Worm (Caenorhabditis elegans) whole organism, L1 larva: ENCODE measurements around the gene acdh-11.
A peak's percentile ranks its signal among the peaks of the same experiment; 100 is the strongest.

Source experiments
- C16A3.4 ChIP-seq: fragments of 150-350 bp; optimal IDR thresholded peaks from 2 replicates; lab custom pipeline; 2014; ENCODE audit warnings: missing biosample characterization, missing genetic modification characterization
- Y116A8C.19 ChIP-seq: sonication (generic microtip); optimal IDR thresholded peaks from 2 replicates; lab custom pipeline; 2016; ENCODE audit warnings: missing compliant biosample characterization, missing genetic modification characterization, borderline replicate concordance
- aha-1 ChIP-seq: fragments of 150-350 bp; optimal IDR thresholded peaks from 2 replicates; lab custom pipeline; 2014; ENCODE audit warnings: missing biosample characterization, missing genetic modification characterization
- alr-1 ChIP-seq: fragments of 200-800 bp; sonication (Bioruptor generic); optimal IDR thresholded peaks from 2 replicates; lab custom pipeline; 2018; ENCODE audit warnings: borderline replicate concordance, mild to moderate bottlenecking, missing genetic modification characterization, missing compliant biosample characterization
- ceh-8 ChIP-seq: fragments of 200-800 bp; sonication (Bioruptor generic); optimal IDR thresholded peaks from 2 replicates; lab custom pipeline; 2018; ENCODE audit warnings: mild to moderate bottlenecking, missing genetic modification characterization, moderate library complexity, missing compliant biosample characterization
- ceh-82 ChIP-seq, 3 experiments: fragments of 150-350 bp in 1 of 3; sonication (generic microtip) in 2 of 3; optimal IDR thresholded peaks; 2 replicates each; lab custom pipeline; 2014 to 2017; ENCODE audit warnings: missing biosample characterization in 3 of 3, missing genetic modification characterization in 3 of 3
- ceh-88 ChIP-seq: fragments of 200-800 bp; sonication (Bioruptor generic); IDR thresholded peaks from 2 replicates; pipeline ENCODE4 v1.3.6; 2022; ENCODE audit warnings: missing genetic modification characterization, missing compliant biosample characterization
- ceh-90 ChIP-seq: sonication (generic microtip); optimal IDR thresholded peaks from 2 replicates; lab custom pipeline; 2016; ENCODE audit warnings: missing genetic modification characterization, missing compliant biosample characterization
- dsc-1 ChIP-seq: sonication (generic microtip); optimal IDR thresholded peaks from 2 replicates; lab custom pipeline; 2016; ENCODE audit warnings: mild to moderate bottlenecking, missing genetic modification characterization, missing compliant biosample characterization
- efl-1 ChIP-seq, 4 experiments: fragments of 150-350 bp; optimal IDR thresholded peaks in 3 of 4; peaks in 1 of 4; 1 replicate in 1 of 4; 2 replicates in 3 of 4; lab custom pipeline; 2014; ENCODE audit warnings: missing biosample characterization in 2 of 4, missing genetic modification characterization in 2 of 4, missing genetic modification reagents in 2 of 4
- egl-13 ChIP-seq: sonication (generic microtip); optimal IDR thresholded peaks from 2 replicates; lab custom pipeline; 2016; ENCODE audit warnings: missing genotype, missing genetic modification reagents, missing genetic modification characterization, missing compliant biosample characterization
- egl-27 ChIP-seq, 2 experiments: fragments of 150-350 bp in 1 of 2; sonication (generic microtip); optimal IDR thresholded peaks; 3 replicates each; lab custom pipeline; 2017 to 2018; ENCODE audit warnings: missing biosample characterization in 2 of 2, missing genetic modification characterization in 2 of 2, missing genetic modification reagents in 2 of 2
- elt-2 ChIP-seq: sonication (generic microtip); optimal IDR thresholded peaks from 2 replicates; lab custom pipeline; 2016; ENCODE audit warnings: missing genetic modification characterization, mild to moderate bottlenecking, inconsistent platforms, missing compliant biosample characterization, missing genetic modification reagents
- elt-3 ChIP-seq, 6 experiments: fragments of 150-350 bp in 1 of 6; sonication (generic microtip); optimal IDR thresholded peaks; 2 replicates each; lab custom pipeline; 2017 to 2018; ENCODE audit warnings: missing biosample characterization in 6 of 6, missing genetic modification characterization in 6 of 6, inconsistent platforms in 1 of 6
- fkh-4 ChIP-seq: sonication (generic microtip); optimal IDR thresholded peaks from 2 replicates; lab custom pipeline; 2016; ENCODE audit warnings: missing compliant biosample characterization, missing genetic modification characterization, borderline replicate concordance
- fkh-8 ChIP-seq: sonication (generic microtip); optimal IDR thresholded peaks from 2 replicates; lab custom pipeline; 2016; ENCODE audit warnings: mild to moderate bottlenecking, missing genetic modification characterization, missing compliant biosample characterization
- jun-1 ChIP-seq: fragments of 150-350 bp; optimal IDR thresholded peaks from 2 replicates; lab custom pipeline; 2014; ENCODE audit warnings: missing biosample characterization, missing genetic modification reagents, missing genetic modification characterization
- mdl-1 ChIP-seq, 2 experiments: fragments of 150-350 bp; optimal IDR thresholded peaks; 2 replicates each; lab custom pipeline; 2014 to 2017; ENCODE audit warnings: missing biosample characterization in 2 of 2, missing genetic modification characterization in 2 of 2, inconsistent platforms in 1 of 2
- nhr-12 ChIP-seq: sonication (generic microtip); optimal IDR thresholded peaks from 2 replicates; lab custom pipeline; 2017; ENCODE audit warnings: missing biosample characterization, missing genetic modification characterization
- nhr-19 ChIP-seq: fragments of 200-800 bp; sonication (Bioruptor generic); conservative IDR thresholded peaks from 2 replicates; pipeline ENCODE4 v1.3.6; 2022; ENCODE audit warnings: missing genetic modification characterization, missing compliant biosample characterization
- nhr-237 ChIP-seq: fragments of 150-350 bp; optimal IDR thresholded peaks from 2 replicates; lab custom pipeline; 2014; ENCODE audit warnings: missing biosample characterization, missing genetic modification characterization
- nhr-28 ChIP-seq: fragments of 150-350 bp; optimal IDR thresholded peaks from 2 replicates; lab custom pipeline; 2014; ENCODE audit warnings: missing biosample characterization, missing genetic modification characterization
- nhr-47 ChIP-seq: sonication (generic microtip); optimal IDR thresholded peaks from 2 replicates; lab custom pipeline; 2016; ENCODE audit warnings: mild to moderate bottlenecking, missing genetic modification characterization, moderate library complexity, missing compliant biosample characterization
- nhr-71 ChIP-seq: sonication (generic microtip); optimal IDR thresholded peaks from 2 replicates; lab custom pipeline; 2016; ENCODE audit warnings: mild to moderate bottlenecking, missing genetic modification characterization, moderate library complexity, missing compliant biosample characterization
- nhr-85 ChIP-seq: sonication (generic microtip); peaks from one replicate; lab custom pipeline; 2016; ENCODE audit warnings: missing genetic modification characterization, inconsistent platforms, missing compliant biosample characterization
- nhr-90 ChIP-seq: sonication (generic microtip); optimal IDR thresholded peaks from 2 replicates; lab custom pipeline; 2016; ENCODE audit warnings: mild to moderate bottlenecking, missing genetic modification characterization, missing compliant biosample characterization; ENCODE audit not compliant: poor library complexity
- pag-3 ChIP-seq: sonication (generic microtip); optimal IDR thresholded peaks from 2 replicates; lab custom pipeline; 2017; ENCODE audit warnings: missing genetic modification characterization, mild to moderate bottlenecking, missing compliant biosample characterization, antibody characterized with exemption, borderline replicate concordance; ENCODE audit not compliant: insufficient read depth
- rnt-1 ChIP-seq: sonication (generic microtip); optimal IDR thresholded peaks from 2 replicates; lab custom pipeline; 2016; ENCODE audit warnings: mild to moderate bottlenecking, missing genetic modification characterization, moderate library complexity, missing compliant biosample characterization
- snu-23 ChIP-seq: sonication (generic microtip); optimal IDR thresholded peaks from 2 replicates; lab custom pipeline; 2016; ENCODE audit warnings: missing genetic modification characterization, missing compliant biosample characterization
- sup-37 ChIP-seq: fragments of 200-800 bp; sonication (Bioruptor generic); optimal IDR thresholded peaks from 2 replicates; lab custom pipeline; 2018; ENCODE audit warnings: mild to moderate bottlenecking, missing genetic modification characterization, missing compliant biosample characterization
- swsn-7 ChIP-seq: sonication (generic microtip); optimal IDR thresholded peaks from 2 replicates; lab custom pipeline; 2016; ENCODE audit warnings: missing genetic modification characterization, missing compliant biosample characterization
- unc-130 ChIP-seq: fragments of 150-350 bp; optimal IDR thresholded peaks from 2 replicates; lab custom pipeline; 2017; ENCODE audit warnings: missing biosample characterization, missing genetic modification characterization, inconsistent platforms
- unc-30 ChIP-seq: sonication (generic microtip); optimal IDR thresholded peaks from 2 replicates; lab custom pipeline; 2017; ENCODE audit warnings: missing biosample characterization, missing genetic modification characterization
- unc-86 ChIP-seq: sonication (generic microtip); optimal IDR thresholded peaks from 2 replicates; lab custom pipeline; 2016; ENCODE audit warnings: missing genetic modification characterization, missing compliant biosample characterization
- unc-98 ChIP-seq: fragments of 200-800 bp; sonication (Bioruptor generic); IDR thresholded peaks from 2 replicates; pipeline ENCODE4 v1.3.6; 2022; ENCODE audit warnings: missing genetic modification characterization, missing compliant biosample characterization
- zip-4 ChIP-seq: fragments of 200-800 bp; sonication (Bioruptor generic); optimal IDR thresholded peaks from 2 replicates; lab custom pipeline; 2018; ENCODE audit warnings: mild to moderate bottlenecking, missing genetic modification characterization, moderate library complexity, missing compliant biosample characterization
- ztf-11 ChIP-seq, 2 experiments: sonication (generic microtip); optimal IDR thresholded peaks; 2 replicates each; lab custom pipeline; 2016 to 2017; ENCODE audit warnings: missing genetic modification characterization in 2 of 2, missing biosample characterization in 1 of 2, missing compliant biosample characterization in 1 of 2

Gene acdh-11

ce11 chrIII:10604325-10604724 is 38.3 kb downstream of the acdh-11 start (continued):
- TF ChIP-seq zip-4 (GFP tag; lab: Kevin White, UChicago) (no peak), unc-130 (no peak), elt-3 (tag; optimal IDR thresholded peaks at IDR 0.05; lab: Kevin White, UChicago) (no peak), C16A3.4 (no peak), unc-30 (tag; lab: Kevin White, UChicago) (no peak), pag-3 (tag; lab: Kevin White, UChicago) (no peak)

- TF ChIP-seq nhr-90 (tag; lab: Kevin White, UChicago) (no peak), nhr-28 (tag; lab: Kevin White, UChicago) (no peak), nhr-19 (GFP tag; lab: Robert Waterston, UW) (no peak), nhr-237 (tag; lab: Kevin White, UChicago) (no peak), rnt-1 (tag; lab: Kevin White, UChicago) (no peak), nhr-12 (tag; lab: Kevin White, UChicago) (no peak), egl-27 (tag; optimal IDR thresholded peaks at IDR 0.05; lab: Kevin White, UChicago) (no peak), ztf-11 (tag; optimal IDR thresholded peaks at IDR 0.05; lab: Kevin White, UChicago) (no peak), ceh-8 (no peak), alr-1 (tag; lab: Kevin White, UChicago) (no peak), Y116A8C.19 (tag; lab: Kevin White, UChicago) (no peak), snu-23 (no peak), ceh-90 (tag; lab: Kevin White, UChicago) (no peak), unc-98 (no peak), swsn-7 (tag; lab: Kevin White, UChicago) (no peak), aha-1 (tag; lab: Kevin White, UChicago) (no peak), pag-3 (tag; lab: Kevin White, UChicago) (no peak)
- TF ChIP-seq, all 84 proteins: peak for 0
These were observed 39.0 kb downstream of the acdh-11 start, which contains the start of gene rabx-5 for ce11 chrIII:10605049-10605448. rabx-5 (plus strand) TSS chrIII:10605349.

- TF ChIP-seq nhr-71, result peak; percentile 41
- TF ChIP-seq egl-13 (tag; lab: Kevin White, UChicago), result peak; percentile 13
- no peak for TF ChIP-seq nhr-85
- TF ChIP-seq ceh-88, result no peak
- TF ChIP-seq nhr-47 (tag; lab: Kevin White, UChicago), result peak; percentile 36
- TF ChIP-seq dsc-1 (tag; lab: Kevin White, UChicago), result peak; percentile 69
- TF ChIP-seq unc-86 (tag; lab: Kevin White, UChicago), result peak; percentile 51
- TF ChIP-seq efl-1 (optimal IDR thresholded peaks at IDR 0.05; lab: Kevin White, UChicago), result no peak
- peak in 1 of 2 experiments; percentile 86 for TF ChIP-seq efl-1 (GFP tag; optimal IDR thresholded peaks at IDR 0.05 in 1 of 2; lab: Kevin White, UChicago)
- TF ChIP-seq fkh-8 (tag; lab: Kevin White, UChicago), result peak; percentile 54
These were observed 42.1 kb downstream of the acdh-11 start for ce11 chrIII:10608161-10608560.

ce11 chrIII:10612333-10612732 is 46.3 kb downstream of the acdh-11 start, which contains the start of gene Y39A1A.24:
Y39A1A.24 (plus strand) TSS chrIII:10612633.
- TF ChIP-seq ceh-8 (no peak), unc-130 (no peak)

- no peak for TF ChIP-seq pag-3 (tag; lab: Kevin White, UChicago)
- TF ChIP-seq nhr-12 (tag; lab: Kevin White, UChicago), result no peak
- no peak for TF ChIP-seq fkh-4
- TF ChIP-seq jun-1 (tag; lab: Kevin White, UChicago), result no peak
- no peak for TF ChIP-seq egl-13 (tag; lab: Kevin White, UChicago)
- TF ChIP-seq mdl-1 (tag; optimal IDR thresholded peaks at IDR 0.05; lab: Kevin White, UChicago), result no peak
- no peak for TF ChIP-seq sup-37 (GFP tag; lab: Kevin White, UChicago)
- TF ChIP-seq elt-2 (tag; lab: Kevin White, UChicago), result no peak
- no peak for TF ChIP-seq unc-98
- no peak for TF ChIP-seq ztf-11 (tag; optimal IDR thresholded peaks at IDR 0.05; lab: Kevin White, UChicago)
- TF ChIP-seq ceh-82 (tag; optimal IDR thresholded peaks at IDR 0.05; lab: Kevin White, UChicago), result no peak
- no peak for TF ChIP-seq nhr-28 (tag; lab: Kevin White, UChicago)
These were observed 49.1 kb downstream of the acdh-11 start, which contains the start of gene mrpl-22 for ce11 chrIII:10615166-10615565. mrpl-22 (plus strand) TSS chrIII:10615466.
